Worm (Caenorhabditis elegans) whole organism, midembryonic: ENCODE data around the gene W03A5.1.

Source experiments
- T22C8.4 ChIP-seq: fragments of 200-800 bp; sonication (Bioruptor generic); IDR thresholded peaks from 2 replicates; pipeline ENCODE4 v1.3.6; 2022; ENCODE audit warnings: missing genetic modification characterization, missing compliant biosample characterization
- cog-1 ChIP-seq: sonication (generic microtip); optimal IDR thresholded peaks from 2 replicates; lab custom pipeline; 2016; ENCODE audit warnings: missing genetic modification characterization, missing compliant biosample characterization
- klf-2 ChIP-seq: fragments of 200-800 bp; sonication (Bioruptor generic); conservative IDR thresholded peaks from 2 replicates; pipeline ENCODE4 v1.3.6; 2022; ENCODE audit warnings: missing genetic modification reagents, missing genetic modification characterization, missing compliant biosample characterization
- ref-1 ChIP-seq: fragments of 200-800 bp; sonication (Bioruptor generic); conservative IDR thresholded peaks from 2 replicates; pipeline ENCODE4 v1.3.6; 2022; ENCODE audit warnings: missing genetic modification reagents, missing genetic modification characterization, missing compliant biosample characterization
- tab-1 ChIP-seq: fragments of 200-800 bp; sonication (Bioruptor generic); IDR thresholded peaks from 2 replicates; pipeline ENCODE4 v1.3.6; 2022; ENCODE audit warnings: missing genetic modification characterization, missing compliant biosample characterization
- ztf-29 ChIP-seq: fragments of 200-800 bp; sonication (Bioruptor generic); IDR thresholded peaks from 2 replicates; pipeline ENCODE4 v1.3.6; 2022; ENCODE audit warnings: missing genetic modification reagents, missing genetic modification characterization, missing compliant biosample characterization

- TF ChIP-seq ref-1 (GFP tag; lab: Robert Waterston, UW) (no peak), tab-1 (GFP tag; lab: Robert Waterston, UW) (no peak), ztf-29 (GFP tag; lab: Robert Waterston, UW) (no peak), T22C8.4 (GFP tag; lab: Robert Waterston, UW) (no peak), klf-2 (GFP tag; lab: Robert Waterston, UW) (no peak), cog-1 (tag; lab: Kevin White, UChicago) (no peak)
Measured at ce11 chrIII:5407588-5407987, at the start of gene W03A5.1.
